Worm (Caenorhabditis elegans): ENCODE data around the gene C08G9.2.
A peak's percentile ranks its signal among the peaks of the same experiment; 100 is the strongest.

ce11 chrIV:7623868-7624267 is 48.9 kb downstream of the C08G9.2 start:
- TF ChIP-seq C04F5.9 (tag; optimal IDR thresholded peaks at IDR 0.05) (no peak), aha-1 (tag; optimal IDR thresholded peaks at IDR 0.05) (no peak), ama-1 (optimal IDR thresholded peaks at IDR 0.05) (no peak), nhr-77 (tag; optimal IDR thresholded peaks at IDR 0.05) (no peak), elt-3 (tag; optimal IDR thresholded peaks at IDR 0.05) (no peak), ets-5 (GFP tag; IDR thresholded peaks at IDR 0.05) (no peak), alr-1 (tag; optimal IDR thresholded peaks at IDR 0.05; ENCODE audit: borderline replicate concordance) (no peak), nhr-11 (tag; optimal IDR thresholded peaks at IDR 0.05) (no peak), nhr-84 (tag; optimal IDR thresholded peaks at IDR 0.05) (no peak), aly-2 (tag; optimal IDR thresholded peaks at IDR 0.05) (peak; percentile 81), blmp-1 (tag; optimal IDR thresholded peaks at IDR 0.05) (no peak)
